Worm (Caenorhabditis elegans): Measurements from ENCODE around the gene T11B7.1.

T11B7.1 gene

ce11 chrIV:8864672-8865071, 24.2 kb downstream of the T11B7.1 start:
- TF ChIP-seq ceh-82 (tag; optimal IDR thresholded peaks at IDR 0.05) (no peak), nhr-23 (tag; optimal IDR thresholded peaks at IDR 0.05) (peak; percentile 13)

ce11 chrIV:8865343-8865742, 24.8 kb downstream of the T11B7.1 start, which contains the start of gene C09G9.1:
Gene C09G9.1, minus strand, starts transcription at chrIV:8865485.
- TF ChIP-seq R02D3.7 (tag; optimal IDR thresholded peaks at IDR 0.05) (no peak), fkh-2 (tag; optimal IDR thresholded peaks at IDR 0.05) (no peak), elt-2 (tag; optimal IDR thresholded peaks at IDR 0.05) (peak; percentile 67), pha-4 (tag; optimal IDR thresholded peaks at IDR 0.05) (peak; percentile 44), fkh-10 (GFP tag; optimal IDR thresholded peaks at IDR 0.05) (no peak), lin-15B (tag; optimal IDR thresholded peaks at IDR 0.05) (no peak), nhr-67 (tag; optimal IDR thresholded peaks at IDR 0.05) (no peak), ztf-4 (tag; optimal IDR thresholded peaks at IDR 0.05) (no peak)

DNA sequence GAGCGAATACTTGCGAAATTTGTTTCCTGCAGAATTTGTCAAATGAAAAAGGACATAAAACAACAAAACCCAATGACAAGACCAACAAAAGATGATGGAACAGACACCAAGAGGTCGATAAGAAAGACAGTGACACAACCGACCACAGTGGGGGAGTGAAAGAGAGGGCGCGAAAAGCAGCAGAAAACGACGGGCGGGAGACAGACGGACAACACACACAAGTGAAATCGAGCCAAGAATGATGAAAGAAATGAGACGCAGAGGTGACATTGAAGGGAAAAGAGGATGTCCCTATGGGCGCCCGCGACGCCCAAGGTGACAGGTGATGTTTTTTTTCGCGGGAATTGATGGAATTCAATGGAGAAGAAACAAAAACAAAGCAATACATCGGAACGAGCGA, 25.6 kb downstream of the T11B7.1 start:
- TF ChIP-seq elt-3 (tag; optimal IDR thresholded peaks at IDR 0.05) (no peak), jun-1 (tag; optimal IDR thresholded peaks at IDR 0.05) (peak; percentile 16), ztf-4 (tag; optimal IDR thresholded peaks at IDR 0.05) (no peak), egl-5 (tag; optimal IDR thresholded peaks at IDR 0.05) (peak; percentile 35), lsy-12 (tag; optimal IDR thresholded peaks at IDR 0.05) (peak; percentile 23), fos-1 (tag; optimal IDR thresholded peaks at IDR 0.05) (peak; percentile 37), nfya-1 (tag; optimal IDR thresholded peaks at IDR 0.05; ENCODE audit: insufficient read depth) (peak; percentile 53), ZK546.5 (tag; optimal IDR thresholded peaks at IDR 0.05) (no peak), nhr-76 (tag; optimal IDR thresholded peaks at IDR 0.05) (no peak), mml-1 (tag; optimal IDR thresholded peaks at IDR 0.05) (no peak), sea-2 (GFP tag; optimal IDR thresholded peaks at IDR 0.05) (no peak), mdl-1 (tag; optimal IDR thresholded peaks at IDR 0.05) (peak; percentile 4), nhr-28 (tag; optimal IDR thresholded peaks at IDR 0.05) (no peak), ceh-16 (tag; optimal IDR thresholded peaks at IDR 0.05) (no peak), unc-39 (tag; optimal IDR thresholded peaks at IDR 0.05) (no peak), aly-2 (tag; optimal IDR thresholded peaks at IDR 0.05) (no peak), nhr-12 (tag; optimal IDR thresholded peaks at IDR 0.05) (no peak), nhr-43 (tag; optimal IDR thresholded peaks at IDR 0.05; ENCODE audit: poor library complexity, severe bottlenecking) (no peak), snpc-4 (tag; optimal IDR thresholded peaks at IDR 0.05) (peak; percentile 50), nhr-23 (tag; optimal IDR thresholded peaks at IDR 0.05) (peak; percentile 49), nhr-77 (tag; optimal IDR thresholded peaks at IDR 0.05) (no peak), R02D3.7 (tag; optimal IDR thresholded peaks at IDR 0.05) (no peak), pha-4 (tag; optimal IDR thresholded peaks at IDR 0.05) (peak; percentile 81), ztf-11 (tag; optimal IDR thresholded peaks at IDR 0.05) (no peak), eor-1 (tag; optimal IDR thresholded peaks at IDR 0.05) (no peak), fkh-10 (GFP tag; optimal IDR thresholded peaks at IDR 0.05) (no peak), lin-15B (tag; optimal IDR thresholded peaks at IDR 0.05) (peak; percentile 21), unc-62 (GFP tag; optimal IDR thresholded peaks at IDR 0.05) (peak; percentile 84), ceh-9 (tag; optimal IDR thresholded peaks at IDR 0.05) (no peak), nhr-67 (tag; optimal IDR thresholded peaks at IDR 0.05) (no peak), nhr-25 (tag; optimal IDR thresholded peaks at IDR 0.05) (peak; percentile 95), elt-2 (tag; optimal IDR thresholded peaks at IDR 0.05) (peak; percentile 83), pqm-1 (tag; optimal IDR thresholded peaks at IDR 0.05) (peak; percentile 27), elt-1 (tag; optimal IDR thresholded peaks at IDR 0.05) (no peak), daf-12 (tag; optimal IDR thresholded peaks at IDR 0.05) (no peak), ama-1 (optimal IDR thresholded peaks at IDR 0.05) (peak; percentile 57), nhr-11 (tag; optimal IDR thresholded peaks at IDR 0.05) (no peak), fkh-2 (tag; optimal IDR thresholded peaks at IDR 0.05) (no peak), ceh-28 (tag; optimal IDR thresholded peaks at IDR 0.05) (no peak), lin-39 (tag; optimal IDR thresholded peaks at IDR 0.05) (peak; percentile 49), nhr-237 (tag; optimal IDR thresholded peaks at IDR 0.05) (no peak), ceh-82 (tag; optimal IDR thresholded peaks at IDR 0.05) (no peak), egl-27 (tag; optimal IDR thresholded peaks at IDR 0.05) (no peak), skn-1 (tag; optimal IDR thresholded peaks at IDR 0.05) (no peak), hmg-11 (tag; optimal IDR thresholded peaks at IDR 0.05) (peak; percentile 39), zag-1 (tag; optimal IDR thresholded peaks at IDR 0.05) (no peak), tbx-2 (tag; optimal IDR thresholded peaks at IDR 0.05) (no peak)
